Fruit fly (Drosophila melanogaster): ENCODE measurements around the gene CG5445.

The CG5445 gene

dm6 chrX:17297924-17298591 is 15.8 kb downstream of the CG5445 start:
- peak; percentile 29 for TF ChIP-seq ey (GFP tag; optimal IDR thresholded peaks at IDR 0.05)
- no peak for TF ChIP-seq jim (GFP tag; optimal IDR thresholded peaks at IDR 0.05)
- peak; percentile 74 for TF ChIP-seq psq (GFP tag; optimal IDR thresholded peaks at IDR 0.05)
- TF ChIP-seq Hr78 (GFP tag; optimal IDR thresholded peaks at IDR 0.05): no peak
- no peak for TF ChIP-seq sage (GFP tag; optimal IDR thresholded peaks at IDR 0.05)
- no peak for TF ChIP-seq usp (GFP tag; optimal IDR thresholded peaks at IDR 0.05)
- TF ChIP-seq pan (optimal IDR thresholded peaks at IDR 0.05): no peak
- TF ChIP-seq HLH106 (tag; optimal IDR thresholded peaks at IDR 0.05): peak; percentile 30
- TF ChIP-seq Mio (GFP tag; optimal IDR thresholded peaks at IDR 0.05): no peak
- TF ChIP-seq foxo (GFP tag; optimal IDR thresholded peaks at IDR 0.05): peak in 1 of 2 experiments; percentile 41
- TF ChIP-seq rgr (GFP tag; optimal IDR thresholded peaks at IDR 0.05): peak; percentile 29
- TF ChIP-seq OdsH (GFP tag; optimal IDR thresholded peaks at IDR 0.05): peak; percentile 48
- TF ChIP-seq Hnf4 (GFP tag; optimal IDR thresholded peaks at IDR 0.05): peak; percentile 47
- TF ChIP-seq h (GFP tag; optimal IDR thresholded peaks at IDR 0.05): peak; percentile 26
- peak; percentile 4 for TF ChIP-seq Sp1 (GFP tag; optimal IDR thresholded peaks at IDR 0.05)
- no peak for TF ChIP-seq Hr83 (GFP tag; optimal IDR thresholded peaks at IDR 0.05; ENCODE audit: poor library complexity, severe bottlenecking)
- TF ChIP-seq dmrt93B (GFP tag; optimal IDR thresholded peaks at IDR 0.05): no peak

- TF ChIP-seq Abd-B (GFP tag; optimal IDR thresholded peaks at IDR 0.05): no peak
- TF ChIP-seq brk (GFP tag; optimal IDR thresholded peaks at IDR 0.05): peak; percentile 49
- peak; percentile 78 for TF ChIP-seq ey (GFP tag; optimal IDR thresholded peaks at IDR 0.05)
- peak; percentile 78 for TF ChIP-seq HLH106 (tag; optimal IDR thresholded peaks at IDR 0.05)
- TF ChIP-seq br (GFP tag; optimal IDR thresholded peaks at IDR 0.05): peak; percentile 78
- TF ChIP-seq CG9705 (GFP tag; optimal IDR thresholded peaks at IDR 0.05): peak; percentile 45
- TF ChIP-seq sage (GFP tag; optimal IDR thresholded peaks at IDR 0.05): peak; percentile 10
- TF ChIP-seq Myc (optimal IDR thresholded peaks at IDR 0.05): no peak
- no peak for TF ChIP-seq Dfd (GFP tag; optimal IDR thresholded peaks at IDR 0.05)
- TF ChIP-seq fru (GFP tag; optimal IDR thresholded peaks at IDR 0.05): peak; percentile 77
- TF ChIP-seq Jra (GFP tag; optimal IDR thresholded peaks at IDR 0.05): no peak
- peak; percentile 61 for TF ChIP-seq dmrt93B (GFP tag; optimal IDR thresholded peaks at IDR 0.05)
- peak; percentile 67 for TF ChIP-seq h (GFP tag; optimal IDR thresholded peaks at IDR 0.05)
- no peak for TF ChIP-seq jim (GFP tag; optimal IDR thresholded peaks at IDR 0.05)
- TF ChIP-seq OdsH (GFP tag; optimal IDR thresholded peaks at IDR 0.05): peak; percentile 61
- no peak for TF ChIP-seq GATAd (GFP tag; optimal IDR thresholded peaks at IDR 0.05)
- TF ChIP-seq psq (GFP tag; optimal IDR thresholded peaks at IDR 0.05): peak; percentile 56
- peak; percentile 32 for TF ChIP-seq tai (GFP tag; optimal IDR thresholded peaks at IDR 0.05)
- peak; percentile 24 for TF ChIP-seq CG32264 (GFP tag; optimal IDR thresholded peaks at IDR 0.05)
- TF ChIP-seq Dif (GFP tag; optimal IDR thresholded peaks at IDR 0.05; ENCODE audit: partially characterized antibody): no peak
- no peak for TF ChIP-seq N (GFP tag; optimal IDR thresholded peaks at IDR 0.05)
- TF ChIP-seq woc (GFP tag; optimal IDR thresholded peaks at IDR 0.05): peak; percentile 57
- TF ChIP-seq Hr83 (GFP tag; optimal IDR thresholded peaks at IDR 0.05; ENCODE audit: poor library complexity, severe bottlenecking): no peak
- peak; percentile 60 for TF ChIP-seq sv (GFP tag; optimal IDR thresholded peaks at IDR 0.05)
- TF ChIP-seq foxo (GFP tag; optimal IDR thresholded peaks at IDR 0.05): peak in 1 of 2 experiments; percentile 77
- no peak for TF ChIP-seq Mio (GFP tag; optimal IDR thresholded peaks at IDR 0.05)
- TF ChIP-seq Sp1 (GFP tag; optimal IDR thresholded peaks at IDR 0.05): peak; percentile 64
- peak; percentile 73 for TF ChIP-seq Hnf4 (GFP tag; optimal IDR thresholded peaks at IDR 0.05)
- TF ChIP-seq Rel (GFP tag; optimal IDR thresholded peaks at IDR 0.05): no peak
- peak; percentile 3 for TF ChIP-seq Rel (tag; optimal IDR thresholded peaks at IDR 0.05)
- TF ChIP-seq rgr (GFP tag; optimal IDR thresholded peaks at IDR 0.05): peak; percentile 74
Measured at dm6 chrX:17298900-17299836, 16.9 kb downstream of the CG5445 start.

dm6 chrX:17300609-17301208 is 18.4 kb downstream of the CG5445 start:
- TF ChIP-seq Rel (GFP tag; optimal IDR thresholded peaks at IDR 0.05) (no peak), Rel (tag; optimal IDR thresholded peaks at IDR 0.05) (no peak), N (GFP tag; optimal IDR thresholded peaks at IDR 0.05) (no peak), dl (GFP tag; optimal IDR thresholded peaks at IDR 0.05; ENCODE audit: insufficient read depth in 1 of 2, partially characterized antibody in 2 of 2) (no peak), Abd-B (GFP tag; optimal IDR thresholded peaks at IDR 0.05) (no peak), foxo (GFP tag; optimal IDR thresholded peaks at IDR 0.05) (peak in 1 of 2 experiments; percentile 82), Myc (optimal IDR thresholded peaks at IDR 0.05) (no peak), h (GFP tag; optimal IDR thresholded peaks at IDR 0.05) (peak; percentile 74), brk (GFP tag; optimal IDR thresholded peaks at IDR 0.05) (no peak), sage (GFP tag; optimal IDR thresholded peaks at IDR 0.05) (no peak), Dfd (GFP tag; optimal IDR thresholded peaks at IDR 0.05) (no peak), Jra (GFP tag; optimal IDR thresholded peaks at IDR 0.05) (no peak), OdsH (GFP tag; optimal IDR thresholded peaks at IDR 0.05) (peak; percentile 18), HLH106 (tag; optimal IDR thresholded peaks at IDR 0.05) (peak; percentile 80), fru (GFP tag; optimal IDR thresholded peaks at IDR 0.05) (peak; percentile 83), Vsx2 (GFP tag; optimal IDR thresholded peaks at IDR 0.05; ENCODE audit: partially characterized antibody) (no peak), tai (GFP tag; optimal IDR thresholded peaks at IDR 0.05) (no peak), sv (GFP tag; optimal IDR thresholded peaks at IDR 0.05) (no peak), lola (GFP tag; optimal IDR thresholded peaks at IDR 0.05) (no peak), jim (GFP tag; optimal IDR thresholded peaks at IDR 0.05) (no peak), pan (optimal IDR thresholded peaks at IDR 0.05) (no peak), dmrt93B (GFP tag; optimal IDR thresholded peaks at IDR 0.05) (peak; percentile 70), GATAd (GFP tag; optimal IDR thresholded peaks at IDR 0.05) (no peak), Hnf4 (GFP tag; optimal IDR thresholded peaks at IDR 0.05) (no peak), psq (GFP tag; optimal IDR thresholded peaks at IDR 0.05) (peak; percentile 38), Hr78 (GFP tag; optimal IDR thresholded peaks at IDR 0.05) (no peak), dsf (GFP tag; optimal IDR thresholded peaks at IDR 0.05; ENCODE audit: borderline replicate concordance) (no peak)
